Worm (Caenorhabditis elegans) whole organism, L4/young adult: Measurements from ENCODE around the gene zig-10.

ENCODE experiments used
- W03F9.2 ChIP-seq: fragments of 150-350 bp; optimal IDR thresholded peaks from 2 replicates; lab custom pipeline; 2014; ENCODE audit warnings: missing biosample characterization, missing genetic modification characterization
- dao-5 ChIP-seq: sonication (generic microtip); optimal IDR thresholded peaks from 2 replicates; lab custom pipeline; 2016; ENCODE audit warnings: missing genotype, missing genetic modification characterization, moderate library complexity, missing compliant biosample characterization
- him-1 ChIP-seq: sonication (generic microtip); optimal IDR thresholded peaks from 2 replicates; lab custom pipeline; 2016; ENCODE audit warnings: missing genotype, missing genetic modification reagents, missing genetic modification characterization, missing compliant biosample characterization

DNA sequence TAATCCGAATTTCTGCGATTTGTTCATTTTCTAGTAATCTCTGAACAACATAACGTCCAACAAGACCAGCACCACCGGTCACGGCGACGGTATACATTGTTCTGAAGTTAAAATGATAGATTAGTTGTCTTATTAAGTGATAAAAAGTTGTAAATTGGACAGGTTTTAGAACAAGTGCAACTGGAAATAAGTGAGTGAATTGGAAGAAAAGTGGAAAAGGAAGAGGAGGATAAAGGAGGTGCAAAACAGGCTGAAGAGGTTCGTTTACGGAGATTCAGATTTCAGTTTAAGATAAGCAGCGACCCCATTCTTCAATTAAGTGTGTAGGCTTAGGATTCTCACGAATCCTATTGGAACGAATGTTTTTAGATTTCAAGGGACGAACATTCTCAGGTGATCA, 39.6 kb upstream of the zig-10 start, which contains the start of gene C32D5.12:
- TF ChIP-seq W03F9.2 (tag; lab: Kevin White, UChicago) (no peak), him-1 (tag; lab: Kevin White, UChicago) (no peak), dao-5 (tag; lab: Kevin White, UChicago) (no peak)
